Worm (Caenorhabditis elegans) whole organism, L4 larva: ENCODE data around the gene bicd-1.

ENCODE experiments used
- F10B5.3 ChIP-seq: sonication (generic microtip); optimal IDR thresholded peaks from 2 replicates; lab custom pipeline; 2016; ENCODE audit warnings: mild to moderate bottlenecking, missing genetic modification characterization, missing compliant biosample characterization
- F26F4.8 ChIP-seq: fragments of 200-800 bp; sonication (Bioruptor generic); conservative IDR thresholded peaks from 2 replicates; pipeline ENCODE4 v1.3.6; 2022; ENCODE audit warnings: missing genetic modification characterization, missing compliant biosample characterization
- T20F7.1 ChIP-seq: fragments of 200-800 bp; sonication (Bioruptor generic); optimal IDR thresholded peaks from 2 replicates; lab custom pipeline; 2018; ENCODE audit warnings: mild to moderate bottlenecking, missing genetic modification characterization, missing compliant biosample characterization
- T26A8.4 ChIP-seq: fragments of 200-800 bp; sonication (Bioruptor generic); IDR thresholded peaks from 2 replicates; pipeline ENCODE4 v1.3.6; 2022; ENCODE audit warnings: missing genetic modification characterization, missing compliant biosample characterization
- ZK546.5 ChIP-seq, 2 experiments: sonication (generic microtip); optimal IDR thresholded peaks; 2 replicates each; lab custom pipeline; 2017; ENCODE audit warnings: missing biosample characterization in 2 of 2, missing genetic modification characterization in 2 of 2
- arid-1 ChIP-seq: fragments of 200-800 bp; sonication (Bioruptor generic); conservative IDR thresholded peaks from 2 replicates; pipeline ENCODE4 v1.3.6; 2022; ENCODE audit warnings: missing genetic modification reagents, missing genetic modification characterization, missing compliant biosample characterization
- ceh-28 ChIP-seq: fragments of 150-350 bp; optimal IDR thresholded peaks from 2 replicates; lab custom pipeline; 2014; ENCODE audit warnings: missing biosample characterization, missing genetic modification reagents, missing genetic modification characterization
- ceh-32 ChIP-seq: sonication (generic microtip); optimal IDR thresholded peaks from 2 replicates; lab custom pipeline; 2016; ENCODE audit warnings: mild to moderate bottlenecking, missing genetic modification characterization, missing compliant biosample characterization; ENCODE audit not compliant: poor library complexity
- ceh-62 ChIP-seq: sonication (generic microtip); optimal IDR thresholded peaks from 2 replicates; lab custom pipeline; 2017; ENCODE audit warnings: missing biosample characterization, missing genetic modification characterization
- daf-12 ChIP-seq: fragments of 150-350 bp; optimal IDR thresholded peaks from 2 replicates; lab custom pipeline; 2014; ENCODE audit warnings: missing biosample characterization, missing genetic modification reagents, missing genetic modification characterization
- daf-16 ChIP-seq, 3 experiments: sonication (generic microtip); optimal IDR thresholded peaks; 2 replicates each; lab custom pipeline; 2016 to 2017; ENCODE audit warnings: missing genetic modification characterization in 3 of 3, missing genetic modification reagents in 3 of 3, mild to moderate bottlenecking in 2 of 3, missing compliant biosample characterization in 2 of 3, missing biosample characterization in 1 of 3, moderate library complexity in 1 of 3
- daf-19 ChIP-seq: fragments of 200-800 bp; sonication (Bioruptor generic); conservative IDR thresholded peaks from 2 replicates; pipeline ENCODE4 v1.3.6; 2022; ENCODE audit warnings: missing genetic modification characterization, missing compliant biosample characterization
- dmd-6 ChIP-seq: fragments of 200-800 bp; sonication (Bioruptor generic); IDR thresholded peaks from 2 replicates; pipeline ENCODE4 v1.3.6; 2022; ENCODE audit warnings: missing genetic modification reagents, missing genetic modification characterization, missing compliant biosample characterization
- dmd-8 ChIP-seq: fragments of 200-800 bp; sonication (Bioruptor generic); IDR thresholded peaks from 2 replicates; pipeline ENCODE4 v1.3.6; 2022; ENCODE audit warnings: missing genetic modification characterization, missing compliant biosample characterization
- dpl-1 ChIP-seq: fragments of 150-350 bp; optimal IDR thresholded peaks from 2 replicates; lab custom pipeline; 2014; ENCODE audit warnings: missing biosample characterization, missing genetic modification reagents, missing genetic modification characterization
- dve-1 ChIP-seq: sonication (generic microtip); optimal IDR thresholded peaks from 2 replicates; lab custom pipeline; 2017; ENCODE audit warnings: antibody characterized with exemption, mild to moderate bottlenecking, missing genetic modification characterization, missing compliant biosample characterization; ENCODE audit not compliant: insufficient read depth
- gei-8 ChIP-seq: fragments of 200-800 bp; sonication (Bioruptor generic); optimal IDR thresholded peaks from 2 replicates; lab custom pipeline; 2018; ENCODE audit warnings: mild to moderate bottlenecking, missing genetic modification characterization, missing compliant biosample characterization
- hif-1 ChIP-seq, 2 experiments: sonication (generic microtip); optimal IDR thresholded peaks; 2 replicates each; lab custom pipeline; 2016 to 2017; ENCODE audit warnings: missing compliant biosample characterization in 2 of 2, missing genetic modification characterization in 2 of 2, missing genetic modification reagents in 2 of 2, missing genotype in 2 of 2, mild to moderate bottlenecking in 1 of 2
- hlh-11 ChIP-seq: fragments of 200-800 bp; sonication (Bioruptor generic); optimal IDR thresholded peaks from 2 replicates; lab custom pipeline; 2018; ENCODE audit warnings: mild to moderate bottlenecking, missing genetic modification characterization, missing compliant biosample characterization
- hlh-30 ChIP-seq: sonication (generic microtip); optimal IDR thresholded peaks from 2 replicates; lab custom pipeline; 2017; ENCODE audit warnings: antibody characterized with exemption, mild to moderate bottlenecking, missing genetic modification characterization, missing compliant biosample characterization; ENCODE audit not compliant: insufficient read depth
- hmg-1.1 ChIP-seq: fragments of 200-800 bp; sonication (Bioruptor generic); IDR thresholded peaks from 2 replicates; pipeline ENCODE4 v1.3.6; 2022; ENCODE audit warnings: missing genetic modification reagents, missing genetic modification characterization, missing compliant biosample characterization
- jun-1 ChIP-seq: fragments of 150-350 bp; optimal IDR thresholded peaks from 2 replicates; lab custom pipeline; 2014; ENCODE audit warnings: missing biosample characterization, missing genetic modification reagents, missing genetic modification characterization
- lin-13 ChIP-seq: fragments of 150-350 bp; optimal IDR thresholded peaks from 2 replicates; lab custom pipeline; 2014; ENCODE audit warnings: missing biosample characterization, missing genetic modification reagents, missing genetic modification characterization
- lin-38 ChIP-seq: fragments of 200-800 bp; sonication (Bioruptor generic); IDR thresholded peaks from 2 replicates; pipeline ENCODE4 v1.3.6; 2022; ENCODE audit warnings: missing genetic modification reagents, missing genetic modification characterization, missing compliant biosample characterization
- lsy-2 ChIP-seq, 2 experiments: fragments of 150-350 bp in 1 of 2; sonication (generic microtip) in 1 of 2; optimal IDR thresholded peaks; 2 replicates each; lab custom pipeline; 2014 to 2017; ENCODE audit warnings: missing biosample characterization in 2 of 2, missing genetic modification characterization in 2 of 2
- madf-9 ChIP-seq: fragments of 200-800 bp; sonication (Bioruptor generic); conservative IDR thresholded peaks from 2 replicates; pipeline ENCODE4 v1.3.6; 2022; ENCODE audit warnings: missing genetic modification reagents, missing genetic modification characterization, missing compliant biosample characterization
- mdl-1 ChIP-seq, 2 experiments: fragments of 150-350 bp in 1 of 2; sonication (generic microtip) in 1 of 2; optimal IDR thresholded peaks; 2 replicates each; lab custom pipeline; 2014 to 2017; ENCODE audit warnings: missing biosample characterization in 2 of 2, missing genetic modification characterization in 2 of 2
- mep-1 ChIP-seq: fragments of 150-350 bp; sonication (generic microtip); optimal IDR thresholded peaks from 3 replicates; lab custom pipeline; 2014; ENCODE audit warnings: missing biosample characterization, missing genetic modification characterization
- mes-2 ChIP-seq: sonication (generic microtip); optimal IDR thresholded peaks from 2 replicates; lab custom pipeline; 2016; ENCODE audit warnings: missing genotype, mild to moderate bottlenecking, missing genetic modification characterization, missing compliant biosample characterization; ENCODE audit not compliant: poor library complexity, severe bottlenecking
- mxl-3 ChIP-seq: fragments of 200-800 bp; sonication (Bioruptor generic); optimal IDR thresholded peaks from 2 replicates; lab custom pipeline; 2018; ENCODE audit warnings: mild to moderate bottlenecking, missing genetic modification characterization, missing compliant biosample characterization
- nhr-102 ChIP-seq: sonication (generic microtip); optimal IDR thresholded peaks from 2 replicates; lab custom pipeline; 2016; ENCODE audit warnings: mild to moderate bottlenecking, missing genetic modification characterization, moderate library complexity, missing compliant biosample characterization
- nhr-25 ChIP-seq: sonication (generic microtip); optimal IDR thresholded peaks from 2 replicates; lab custom pipeline; 2017; ENCODE audit warnings: missing genetic modification characterization, mild to moderate bottlenecking, missing compliant biosample characterization, antibody characterized with exemption, moderate library complexity, borderline replicate concordance; ENCODE audit not compliant: insufficient read depth
- nhr-28 ChIP-seq: fragments of 150-350 bp; optimal IDR thresholded peaks from 2 replicates; lab custom pipeline; 2014; ENCODE audit warnings: missing biosample characterization, missing genetic modification characterization
- nhr-6 ChIP-seq: fragments of 150-350 bp; optimal IDR thresholded peaks from 2 replicates; lab custom pipeline; 2014; ENCODE audit warnings: missing biosample characterization, missing genetic modification characterization
- nhr-76 ChIP-seq: fragments of 150-350 bp; optimal IDR thresholded peaks from 2 replicates; lab custom pipeline; 2014; ENCODE audit warnings: missing biosample characterization, missing genetic modification characterization
- pha-4 ChIP-seq, 2 experiments: fragments of 150-350 bp in 1 of 2; fragments of 200-800 bp in 1 of 2; sonication (Bioruptor generic) in 1 of 2; IDR thresholded peaks in 1 of 2; optimal IDR thresholded peaks in 1 of 2; 2 replicates each; pipeline versions ENCODE4 v1.3.6 to Lab custom; 2014 to 2022; ENCODE audit warnings: missing genetic modification characterization in 2 of 2, missing genetic modification reagents in 2 of 2, missing biosample characterization in 1 of 2, missing compliant biosample characterization in 1 of 2
- php-3 ChIP-seq: fragments of 200-800 bp; sonication (Bioruptor generic); IDR thresholded peaks from 2 replicates; pipeline ENCODE4 v1.3.6; 2022; ENCODE audit warnings: missing genetic modification reagents, missing genetic modification characterization, missing compliant biosample characterization
- pqm-1 ChIP-seq: sonication (generic microtip); optimal IDR thresholded peaks from 2 replicates; lab custom pipeline; 2017; ENCODE audit warnings: missing biosample characterization, missing genetic modification characterization
- saeg-2 ChIP-seq: fragments of 200-800 bp; sonication (Bioruptor generic); IDR thresholded peaks from 2 replicates; pipeline ENCODE4 v1.3.6; 2022; ENCODE audit warnings: missing genetic modification reagents, missing genetic modification characterization, missing compliant biosample characterization
- sdz-12 ChIP-seq: fragments of 200-800 bp; sonication (Bioruptor generic); optimal IDR thresholded peaks from 2 replicates; lab custom pipeline; 2018; ENCODE audit warnings: mild to moderate bottlenecking, missing genetic modification characterization, missing compliant biosample characterization
- snpc-1.2 ChIP-seq: fragments of 200-800 bp; sonication (Bioruptor generic); IDR thresholded peaks from 2 replicates; pipeline ENCODE4 v1.3.6; 2022; ENCODE audit warnings: missing genetic modification reagents, missing genetic modification characterization, missing compliant biosample characterization
- snpc-4 ChIP-seq: fragments of 150-350 bp; optimal IDR thresholded peaks from 2 replicates; lab custom pipeline; 2014; ENCODE audit warnings: missing biosample characterization, missing genetic modification characterization
- spr-3 ChIP-seq: fragments of 200-800 bp; sonication (Bioruptor generic); optimal IDR thresholded peaks from 2 replicates; lab custom pipeline; 2018; ENCODE audit warnings: mild to moderate bottlenecking, missing genetic modification characterization, missing compliant biosample characterization
- vab-7 ChIP-seq: fragments of 200-800 bp; sonication (Bioruptor generic); IDR thresholded peaks from 2 replicates; pipeline ENCODE4 v1.3.6; 2022; ENCODE audit warnings: missing genetic modification reagents, missing genetic modification characterization, missing compliant biosample characterization
- zip-2 ChIP-seq: fragments of 150-350 bp; optimal IDR thresholded peaks from 2 replicates; lab custom pipeline; 2014; ENCODE audit warnings: missing biosample characterization, missing genetic modification characterization

bicd-1 gene

DNA sequence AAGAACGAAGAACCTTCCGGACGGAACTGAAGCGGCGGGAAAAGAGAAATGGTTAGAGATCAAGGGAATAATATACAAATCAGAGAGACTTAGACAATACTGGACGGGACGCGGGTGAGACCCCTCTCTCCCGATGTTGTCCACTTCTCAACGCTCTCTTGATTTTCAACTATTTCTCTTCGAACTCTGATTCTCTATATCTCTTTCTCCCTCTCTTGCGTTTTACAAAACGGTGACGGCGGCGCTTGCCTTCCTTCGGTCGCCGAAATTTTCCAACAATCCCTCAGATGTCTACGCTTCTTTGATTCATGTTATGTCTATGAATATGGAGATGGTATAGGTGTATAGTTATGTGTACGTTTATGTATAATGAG is 4.6 kb upstream of the bicd-1 start:
- TF ChIP-seq hif-1 (tag; optimal IDR thresholded peaks at IDR 0.05; lab: Kevin White, UChicago) (peak in 1 of 2 experiments; percentile 17), dmd-6 (GFP tag; lab: Robert Waterston, UW) (peak; percentile 19; the same call in 1 of the 2 replicates), ceh-32 (tag; lab: Kevin White, UChicago) (no peak), snpc-4 (tag; lab: Kevin White, UChicago) (no peak), pqm-1 (tag; lab: Kevin White, UChicago) (no peak), dmd-8 (no peak), sdz-12 (no peak), nhr-102 (tag; lab: Kevin White, UChicago) (peak; percentile 26), mxl-3 (GFP tag; lab: Kevin White, UChicago) (peak; percentile 30), T26A8.4 (GFP tag; lab: Robert Waterston, UW) (0 out of 2 replicates have a peak, but pooled peaks have one; percentile 13), spr-3 (no peak), jun-1 (no peak), saeg-2 (GFP tag; lab: Robert Waterston, UW) (no peak), vab-7 (GFP tag; lab: Robert Waterston, UW) (no peak), T20F7.1 (no peak), daf-19 (GFP tag; lab: Robert Waterston, UW) (no peak), daf-16 (GFP tag; optimal IDR thresholded peaks at IDR 0.05; lab: Kevin White, UChicago) (peak in 1 of 2 experiments; percentile 1), daf-16 (tag; optimal IDR thresholded peaks at IDR 0.05; lab: Kevin White, UChicago) (peak; percentile 67), nhr-28 (tag; lab: Kevin White, UChicago) (peak; percentile 67), dpl-1 (GFP tag; lab: Kevin White, UChicago) (no peak), nhr-76 (no peak), ceh-62 (tag; lab: Kevin White, UChicago) (no peak), nhr-25 (peak; percentile 63), snpc-1.2 (GFP tag; lab: Robert Waterston, UW) (no peak), pha-4 (GFP tag; IDR thresholded peaks at IDR 0.05; lab: Robert Waterston, UW) (no peak), pha-4 (tag; optimal IDR thresholded peaks at IDR 0.05; lab: Kevin White, UChicago) (peak; percentile 32), hlh-30 (peak; percentile 59), F26F4.8 (no peak), dve-1 (tag; lab: Kevin White, UChicago) (peak; percentile 87), mep-1 (tag; lab: Kevin White, UChicago) (peak; percentile 65), hlh-11 (tag; lab: Kevin White, UChicago) (peak; percentile 81), zip-2 (tag; lab: Kevin White, UChicago) (no peak), lin-38 (GFP tag; lab: Robert Waterston, UW) (peak; percentile 49), F10B5.3 (tag; lab: Kevin White, UChicago) (no peak), mdl-1 (tag; optimal IDR thresholded peaks at IDR 0.05; lab: Kevin White, UChicago) (peak in 1 of 2 experiments; percentile 36), nhr-6 (tag; lab: Kevin White, UChicago) (peak; percentile 30), lsy-2 (tag; optimal IDR thresholded peaks at IDR 0.05; lab: Kevin White, UChicago) (peak in 1 of 2 experiments; percentile 27), arid-1 (0 out of 2 replicates have a peak, but pooled peaks have one; percentile 36), ceh-28 (tag; lab: Kevin White, UChicago) (no peak), ZK546.5 (tag; optimal IDR thresholded peaks at IDR 0.05; lab: Kevin White, UChicago) (no peak), madf-9 (GFP tag; lab: Robert Waterston, UW) (peak; percentile 49; the same call in 1 of the 2 replicates), php-3 (GFP tag; lab: Robert Waterston, UW) (no peak), gei-8 (GFP tag; lab: Kevin White, UChicago) (no peak), lin-13 (GFP tag; lab: Kevin White, UChicago) (peak; percentile 16), daf-12 (tag; lab: Kevin White, UChicago) (no peak), hmg-1.1 (GFP tag; lab: Robert Waterston, UW) (peak; percentile 45), mes-2 (peak; percentile 41)
